Worm (Caenorhabditis elegans): ENCODE data around the gene M01H9.4.

The M01H9.4 gene

DNA sequence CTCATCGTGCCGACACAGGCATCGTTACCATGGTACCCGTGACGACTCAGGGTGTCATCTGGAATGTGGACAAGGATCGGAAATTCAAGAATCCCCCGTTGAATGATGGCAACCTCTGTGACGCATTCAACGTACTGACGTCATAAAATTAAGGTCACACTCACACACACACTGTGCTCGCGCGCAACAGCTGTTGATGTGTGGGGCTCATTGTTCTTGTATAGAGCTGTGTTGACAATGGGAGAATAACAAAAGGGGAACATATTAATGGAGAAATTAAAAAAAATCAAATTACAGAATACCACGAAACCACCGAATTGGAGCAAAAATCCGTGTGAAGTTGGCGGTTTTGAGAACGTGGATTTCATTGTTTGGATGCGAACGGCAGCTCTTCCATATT lies 34.4 kb downstream of the M01H9.4 start:
- TF ChIP-seq ceh-31 (tag; optimal IDR thresholded peaks at IDR 0.05) (peak; percentile 3), ceh-9 (tag; optimal IDR thresholded peaks at IDR 0.05) (no peak), tbx-2 (tag; optimal IDR thresholded peaks at IDR 0.05) (peak; percentile 13), hlh-6 (tag; optimal IDR thresholded peaks at IDR 0.05) (no peak), sox-2 (GFP tag; IDR thresholded peaks at IDR 0.05) (peak; percentile 73), unc-42 (tag; optimal IDR thresholded peaks at IDR 0.05) (peak; percentile 10), hlh-30 (tag; optimal IDR thresholded peaks at IDR 0.05; ENCODE audit: insufficient read depth) (peak; percentile 45)

DNA sequence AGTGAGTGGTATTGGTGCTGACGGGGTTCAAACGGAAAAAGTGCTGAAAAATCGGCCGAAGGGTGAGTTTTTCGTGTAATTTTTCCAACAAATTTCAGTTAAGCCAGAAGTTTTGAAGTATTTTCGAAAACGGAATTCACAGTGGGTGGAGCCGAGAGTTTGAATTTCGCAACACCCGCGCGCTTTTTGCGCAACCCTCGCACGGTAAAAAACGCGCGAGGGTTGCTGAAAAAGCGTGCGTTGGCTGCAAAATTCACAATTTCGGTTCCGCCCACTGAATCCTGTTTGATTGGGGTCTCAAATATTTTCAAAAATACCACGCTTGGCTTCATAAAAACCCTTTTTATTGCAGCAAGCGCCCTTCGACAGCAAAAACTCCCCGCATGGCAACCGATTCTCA lies 35.3 kb downstream of the M01H9.4 start:
- TF ChIP-seq ceh-19 (GFP tag; optimal IDR thresholded peaks at IDR 0.05) (no peak), ets-4 (tag; optimal IDR thresholded peaks at IDR 0.05) (no peak), ceh-30 (tag; optimal IDR thresholded peaks at IDR 0.05) (no peak), madf-2 (tag; optimal IDR thresholded peaks at IDR 0.05) (no peak), ttx-3 (tag; optimal IDR thresholded peaks at IDR 0.05) (no peak), rnt-1 (tag; optimal IDR thresholded peaks at IDR 0.05) (no peak), npax-4 (tag; optimal IDR thresholded peaks at IDR 0.05) (no peak), pag-3 (tag; optimal IDR thresholded peaks at IDR 0.05; ENCODE audit: borderline replicate concordance) (no peak), ceh-31 (tag; optimal IDR thresholded peaks at IDR 0.05) (no peak), eyg-1 (tag; optimal IDR thresholded peaks at IDR 0.05) (no peak)

DNA sequence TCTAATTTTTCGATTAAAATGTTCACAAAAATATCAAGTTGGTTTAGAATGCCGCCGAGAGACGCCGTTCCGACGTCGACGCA lies 35.6 kb downstream of the M01H9.4 start, which contains the start of gene chat-1:
chat-1 (plus strand) TSS at position 48 of the 83 bp plus-strand sequence.
- no peak for TF ChIP-seq tbx-2 (tag; optimal IDR thresholded peaks at IDR 0.05)
- TF ChIP-seq fkh-6 (tag; optimal IDR thresholded peaks at IDR 0.05): no peak
- no peak for TF ChIP-seq hlh-6 (tag; optimal IDR thresholded peaks at IDR 0.05)
- no peak for TF ChIP-seq hlh-30 (tag; optimal IDR thresholded peaks at IDR 0.05; ENCODE audit: insufficient read depth)
- TF ChIP-seq ceh-45 (GFP tag; IDR thresholded peaks at IDR 0.05): no peak

DNA sequence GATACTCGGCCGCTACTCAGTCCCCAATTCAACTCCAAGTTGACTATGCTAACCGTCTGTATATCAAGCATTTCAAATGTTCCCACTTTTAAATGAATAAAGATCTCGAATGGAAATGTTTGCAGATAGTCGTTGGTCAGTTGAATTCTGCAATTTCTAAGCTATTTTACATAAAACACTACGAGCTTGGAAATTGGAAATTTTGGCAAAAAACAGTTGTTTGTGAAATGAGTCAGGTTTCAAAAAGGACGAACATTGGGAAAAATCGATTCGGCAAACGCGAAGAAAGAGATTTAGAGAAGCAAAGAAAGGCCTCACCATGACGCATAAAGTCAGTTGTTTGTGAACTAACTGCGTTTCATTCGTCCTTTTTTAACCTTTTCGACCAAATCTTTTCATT lies 35.8 kb downstream of the M01H9.4 start:
- TF ChIP-seq ceh-19 (GFP tag; optimal IDR thresholded peaks at IDR 0.05): no peak
- TF ChIP-seq ceh-48 (tag; optimal IDR thresholded peaks at IDR 0.05): peak; percentile 69
- peak; percentile 76 for TF ChIP-seq ama-1 (optimal IDR thresholded peaks at IDR 0.05)

DNA sequence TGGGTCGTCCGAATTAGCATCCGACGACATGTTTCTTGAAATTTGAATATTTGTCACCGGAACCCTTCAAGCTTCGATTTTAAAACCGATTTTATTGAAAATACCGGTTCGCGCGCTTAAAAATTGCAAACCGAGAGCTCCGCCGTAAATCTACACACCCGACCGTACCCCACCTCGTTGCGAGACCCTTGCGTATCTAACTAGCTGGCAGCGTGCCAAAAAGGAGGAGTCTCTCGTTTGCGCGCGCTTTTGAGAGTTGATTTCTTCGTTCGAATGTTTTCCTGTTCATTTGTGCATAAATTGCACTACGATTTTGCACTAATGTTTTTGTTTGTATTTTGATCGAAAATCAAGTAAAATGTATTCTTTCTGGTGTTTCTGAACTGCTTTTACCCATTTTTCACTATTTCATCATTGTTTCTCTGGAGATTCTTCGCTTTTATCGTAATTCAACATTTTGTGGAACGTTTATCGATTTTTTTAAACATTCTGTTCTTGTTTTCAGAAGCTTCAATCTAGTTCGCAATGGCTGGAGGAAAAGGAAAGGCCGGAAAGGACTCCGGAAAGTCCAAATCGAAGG lies 36.9 kb downstream of the M01H9.4 start, which contains the start of the genes wapl-1 and htz-1:
wapl-1 (minus strand) TSS at position 30 of the 580 bp plus-strand sequence.
htz-1 (plus strand) TSS at position 506 of the 580 bp plus-strand sequence.
- TF ChIP-seq ceh-9 (tag; optimal IDR thresholded peaks at IDR 0.05) (no peak), unc-55 (GFP tag; optimal IDR thresholded peaks at IDR 0.05) (peak; percentile 69), ceh-31 (tag; optimal IDR thresholded peaks at IDR 0.05) (peak; percentile 67), ceh-22 (tag; optimal IDR thresholded peaks at IDR 0.05) (peak; percentile 14), ceh-45 (GFP tag; IDR thresholded peaks at IDR 0.05) (no peak), eyg-1 (tag; optimal IDR thresholded peaks at IDR 0.05) (peak; percentile 24), K02D7.2 (tag; optimal IDR thresholded peaks at IDR 0.05) (no peak), T23F11.4 (GFP tag; optimal IDR thresholded peaks at IDR 0.05) (no peak), pqm-1 (tag; optimal IDR thresholded peaks at IDR 0.05) (no peak), pag-3 (tag; optimal IDR thresholded peaks at IDR 0.05; ENCODE audit: borderline replicate concordance) (no peak), pha-2 (tag; optimal IDR thresholded peaks at IDR 0.05) (no peak), ceh-48 (tag; optimal IDR thresholded peaks at IDR 0.05) (peak; percentile 7), pat-9 (tag; optimal IDR thresholded peaks at IDR 0.05) (no peak), hlh-30 (tag; optimal IDR thresholded peaks at IDR 0.05; ENCODE audit: insufficient read depth) (no peak), mec-3 (tag; optimal IDR thresholded peaks at IDR 0.05; ENCODE audit: borderline replicate concordance) (no peak), pax-1 (tag; optimal IDR thresholded peaks at IDR 0.05) (peak; percentile 61), nhr-11 (tag; optimal IDR thresholded peaks at IDR 0.05) (no peak), sox-2 (GFP tag; IDR thresholded peaks at IDR 0.05) (no peak), ceh-24 (tag; optimal IDR thresholded peaks at IDR 0.05) (no peak), elt-4 (tag; optimal IDR thresholded peaks at IDR 0.05) (no peak), nfya-1 (tag; optimal IDR thresholded peaks at IDR 0.05) (peak; percentile 95), ahr-1 (tag; optimal IDR thresholded peaks at IDR 0.05) (no peak), ceh-19 (GFP tag; optimal IDR thresholded peaks at IDR 0.05) (no peak), sox-4 (tag; optimal IDR thresholded peaks at IDR 0.05) (no peak), che-1 (tag; optimal IDR thresholded peaks at IDR 0.05) (no peak), lim-6 (tag; optimal IDR thresholded peaks at IDR 0.05) (no peak), ceh-30 (tag; optimal IDR thresholded peaks at IDR 0.05) (no peak), syd-9 (tag; optimal IDR thresholded peaks at IDR 0.05) (peak; percentile 15), ceh-14 (tag; optimal IDR thresholded peaks at IDR 0.05) (peak; percentile 58), F13H6.1 (tag; optimal IDR thresholded peaks at IDR 0.05) (no peak), tbx-2 (tag; optimal IDR thresholded peaks at IDR 0.05) (peak; percentile 71), nhr-232 (tag; optimal IDR thresholded peaks at IDR 0.05) (no peak), dmd-4 (tag; optimal IDR thresholded peaks at IDR 0.05; ENCODE audit: borderline replicate concordance) (no peak), ceh-34 (tag; optimal IDR thresholded peaks at IDR 0.05) (peak; percentile 59), gmeb-2 (tag; optimal IDR thresholded peaks at IDR 0.05) (no peak)

All from whole organism, late embryonic.